Worm (Caenorhabditis elegans) whole organism, young adult: Measurements from ENCODE around the gene rpi-2.
A peak's percentile ranks its signal among the peaks of the same experiment; 100 is the strongest.

Source experiments
- D2030.7 ChIP-seq: fragments of 200-800 bp; sonication (Bioruptor generic); IDR thresholded peaks from 2 replicates; pipeline ENCODE4 v1.3.6; 2022; ENCODE audit warnings: missing genetic modification reagents, missing genetic modification characterization, missing compliant biosample characterization
- F22D6.2 ChIP-seq: sonication (generic microtip); optimal IDR thresholded peaks from 2 replicates; lab custom pipeline; 2016; ENCODE audit warnings: mild to moderate bottlenecking, missing genetic modification characterization, missing compliant biosample characterization
- F23B12.7 ChIP-seq: sonication (generic microtip); optimal IDR thresholded peaks from 2 replicates; lab custom pipeline; 2017; ENCODE audit warnings: missing genetic modification characterization, mild to moderate bottlenecking, missing compliant biosample characterization, antibody characterized with exemption, moderate library complexity; ENCODE audit not compliant: insufficient read depth
- F33H1.4 ChIP-seq: fragments of 200-800 bp; sonication (Bioruptor generic); IDR thresholded peaks from 2 replicates; pipeline ENCODE4 v1.3.6; 2022; ENCODE audit warnings: missing genetic modification reagents, missing genetic modification characterization, missing compliant biosample characterization
- F55B11.4 ChIP-seq: sonication (generic microtip); optimal IDR thresholded peaks from 2 replicates; lab custom pipeline; 2016; ENCODE audit warnings: missing compliant biosample characterization, missing genetic modification characterization, borderline replicate concordance; ENCODE audit not compliant: insufficient read depth
- K11D2.4 ChIP-seq: fragments of 200-800 bp; sonication (Bioruptor generic); IDR thresholded peaks from 2 replicates; pipeline ENCODE4 v1.3.6; 2022; ENCODE audit warnings: missing genetic modification reagents, missing genetic modification characterization, missing compliant biosample characterization
- K12H6.12 ChIP-seq: fragments of 200-800 bp; sonication (Bioruptor generic); optimal IDR thresholded peaks from 2 replicates; lab custom pipeline; 2018; ENCODE audit warnings: mild to moderate bottlenecking, missing genetic modification characterization, missing compliant biosample characterization
- Y56A3A.18 ChIP-seq: fragments of 200-800 bp; sonication (Bioruptor generic); IDR thresholded peaks from 2 replicates; pipeline ENCODE4 v1.3.6; 2022; ENCODE audit warnings: missing genetic modification reagents, missing genetic modification characterization, missing compliant biosample characterization
- Y67H2A.10 ChIP-seq: fragments of 200-800 bp; sonication (Bioruptor generic); conservative IDR thresholded peaks from 2 replicates; pipeline ENCODE4 v1.3.6; 2022; ENCODE audit warnings: missing genetic modification reagents, missing genetic modification characterization, missing compliant biosample characterization
- ZK185.1 ChIP-seq: sonication (generic microtip); optimal IDR thresholded peaks from 2 replicates; lab custom pipeline; 2016; ENCODE audit warnings: mild to moderate bottlenecking, missing genetic modification characterization, missing compliant biosample characterization; ENCODE audit not compliant: poor library complexity, severe bottlenecking
- aptf-2 ChIP-seq: fragments of 200-800 bp; sonication (Bioruptor generic); conservative IDR thresholded peaks from 2 replicates; pipeline ENCODE4 v1.3.6; 2022; ENCODE audit warnings: missing genetic modification reagents, missing genetic modification characterization, missing compliant biosample characterization
- athp-1 ChIP-seq: sonication (generic microtip); optimal IDR thresholded peaks from 2 replicates; lab custom pipeline; 2017; ENCODE audit warnings: mild to moderate bottlenecking, missing genetic modification characterization, missing compliant biosample characterization
- attf-3 ChIP-seq: fragments of 200-800 bp; sonication (Bioruptor generic); conservative IDR thresholded peaks from 2 replicates; pipeline ENCODE4 v1.3.6; 2022; ENCODE audit warnings: missing genetic modification reagents, missing genetic modification characterization, missing compliant biosample characterization
- attf-5 ChIP-seq: fragments of 200-800 bp; sonication (Bioruptor generic); optimal IDR thresholded peaks from 2 replicates; lab custom pipeline; 2018; ENCODE audit warnings: mild to moderate bottlenecking, missing genetic modification characterization, missing compliant biosample characterization
- attf-6 ChIP-seq: fragments of 200-800 bp; sonication (Bioruptor generic); IDR thresholded peaks from 2 replicates; pipeline ENCODE4 v1.3.6; 2022; ENCODE audit warnings: missing genetic modification reagents, missing genetic modification characterization, missing compliant biosample characterization
- ceh-27 ChIP-seq: fragments of 200-800 bp; sonication (Bioruptor generic); optimal IDR thresholded peaks from 2 replicates; lab custom pipeline; 2018; ENCODE audit warnings: mild to moderate bottlenecking, missing genetic modification characterization, moderate library complexity, missing compliant biosample characterization
- dox-1 ChIP-seq: fragments of 200-800 bp; sonication (Bioruptor generic); IDR thresholded peaks from 2 replicates; pipeline ENCODE4 v1.3.6; 2022; ENCODE audit warnings: missing genetic modification reagents, missing genetic modification characterization, missing compliant biosample characterization
- efl-1 ChIP-seq: fragments of 150-350 bp; optimal IDR thresholded peaks from 2 replicates; lab custom pipeline; 2014; ENCODE audit warnings: missing biosample characterization, missing genetic modification reagents, missing genetic modification characterization
- egrh-3 ChIP-seq: fragments of 200-800 bp; sonication (Bioruptor generic); IDR thresholded peaks from 2 replicates; pipeline ENCODE4 v1.3.6; 2022; ENCODE audit warnings: missing genetic modification reagents, missing genetic modification characterization, missing compliant biosample characterization
- ets-4 ChIP-seq: fragments of 200-800 bp; sonication (Bioruptor generic); optimal IDR thresholded peaks from 2 replicates; lab custom pipeline; 2018; ENCODE audit warnings: mild to moderate bottlenecking, missing genetic modification characterization, missing compliant biosample characterization
- hmg-1.2 ChIP-seq: fragments of 200-800 bp; sonication (Bioruptor generic); IDR thresholded peaks from 2 replicates; pipeline ENCODE4 v1.3.6; 2022; ENCODE audit warnings: missing genetic modification reagents, missing genetic modification characterization, missing compliant biosample characterization
- lin-26 ChIP-seq: fragments of 200-800 bp; sonication (Bioruptor generic); IDR thresholded peaks from 2 replicates; pipeline ENCODE4 v1.3.6; 2022; ENCODE audit warnings: missing genetic modification reagents, missing genetic modification characterization, missing compliant biosample characterization
- lin-35 ChIP-seq, 3 experiments: fragments of 150-350 bp in 2 of 3; sonication (generic microtip) in 1 of 3; optimal IDR thresholded peaks; 2 replicates each; lab custom pipeline; 2014 to 2018; ENCODE audit warnings: missing biosample characterization in 3 of 3, missing genetic modification characterization in 3 of 3, missing genetic modification reagents in 3 of 3
- lir-1 ChIP-seq: fragments of 200-800 bp; sonication (Bioruptor generic); conservative IDR thresholded peaks from 2 replicates; pipeline ENCODE4 v1.3.6; 2022; ENCODE audit warnings: missing genetic modification reagents, missing genetic modification characterization, missing compliant biosample characterization
- lsy-27 ChIP-seq: sonication (generic microtip); optimal IDR thresholded peaks from 2 replicates; lab custom pipeline; 2017; ENCODE audit warnings: missing genetic modification characterization, mild to moderate bottlenecking, missing compliant biosample characterization, antibody characterized with exemption, missing genotype, borderline replicate concordance; ENCODE audit not compliant: insufficient read depth
- madf-6 ChIP-seq: fragments of 200-800 bp; sonication (Bioruptor generic); IDR thresholded peaks from 2 replicates; pipeline ENCODE4 v1.3.6; 2022; ENCODE audit warnings: missing genetic modification reagents, missing genetic modification characterization, missing compliant biosample characterization
- madf-8 ChIP-seq: fragments of 200-800 bp; sonication (Bioruptor generic); conservative IDR thresholded peaks from 2 replicates; pipeline ENCODE4 v1.3.6; 2022; ENCODE audit warnings: missing genetic modification reagents, missing genetic modification characterization, missing compliant biosample characterization
- mcd-1 ChIP-seq: fragments of 200-800 bp; sonication (Bioruptor generic); IDR thresholded peaks from 2 replicates; pipeline ENCODE4 v1.3.6; 2022; ENCODE audit warnings: missing genetic modification reagents, missing genetic modification characterization, missing compliant biosample characterization
- mel-28 ChIP-seq: sonication (generic microtip); optimal IDR thresholded peaks from 2 replicates; lab custom pipeline; 2016; ENCODE audit warnings: borderline replicate concordance, mild to moderate bottlenecking, missing genetic modification characterization, missing compliant biosample characterization
- nfyb-1 ChIP-seq: fragments of 200-800 bp; sonication (Bioruptor generic); IDR thresholded peaks from 2 replicates; pipeline ENCODE4 v1.3.6; 2022; ENCODE audit warnings: missing genetic modification reagents, missing genetic modification characterization, missing compliant biosample characterization
- nhr-179 ChIP-seq: sonication (generic microtip); optimal IDR thresholded peaks from 2 replicates; lab custom pipeline; 2016; ENCODE audit warnings: mild to moderate bottlenecking, missing genetic modification characterization, missing compliant biosample characterization
- nhr-27 ChIP-seq: fragments of 200-800 bp; sonication (Bioruptor generic); optimal IDR thresholded peaks from 2 replicates; lab custom pipeline; 2018; ENCODE audit warnings: mild to moderate bottlenecking, missing genetic modification characterization, moderate library complexity, missing compliant biosample characterization
- repo-1 ChIP-seq: sonication (generic microtip); optimal IDR thresholded peaks from 2 replicates; lab custom pipeline; 2017; ENCODE audit warnings: mild to moderate bottlenecking, missing genetic modification characterization, missing compliant biosample characterization
- rpc-1 ChIP-seq, 2 experiments: fragments of 150-350 bp in 1 of 2; sonication (generic microtip) in 1 of 2; optimal IDR thresholded peaks; 2 replicates each; lab custom pipeline; 2014 to 2018; ENCODE audit warnings: missing biosample characterization in 1 of 2, missing genetic modification characterization in 1 of 2, missing genetic modification reagents in 1 of 2, missing genotype in 1 of 2
- sdz-38 ChIP-seq: sonication (generic microtip); optimal IDR thresholded peaks from 2 replicates; lab custom pipeline; 2016; ENCODE audit warnings: missing genotype, missing genetic modification characterization, missing compliant biosample characterization
- snpc-1.3 ChIP-seq: sonication (generic microtip); optimal IDR thresholded peaks from 2 replicates; lab custom pipeline; 2017; ENCODE audit warnings: missing genetic modification characterization, mild to moderate bottlenecking, missing compliant biosample characterization, antibody characterized with exemption, moderate library complexity, missing genotype, missing genetic modification reagents; ENCODE audit not compliant: insufficient read depth
- snpc-3.4 ChIP-seq: sonication (generic microtip); optimal IDR thresholded peaks from 2 replicates; lab custom pipeline; 2017; ENCODE audit warnings: missing genetic modification characterization, mild to moderate bottlenecking, missing compliant biosample characterization, antibody characterized with exemption, moderate library complexity, missing genotype, missing genetic modification reagents
- snpc-4 ChIP-seq, 5 experiments: fragments of 150-350 bp in 1 of 5; sonication (generic microtip) in 4 of 5; optimal IDR thresholded peaks; 2 replicates each; lab custom pipeline; 2014 to 2018; ENCODE audit warnings: missing genetic modification characterization in 5 of 5, missing biosample characterization in 3 of 5, antibody characterized with exemption in 2 of 5, mild to moderate bottlenecking in 2 of 5, missing compliant biosample characterization in 2 of 5, missing genotype in 2 of 5, moderate library complexity in 2 of 5, missing genetic modification reagents in 1 of 5
- tbx-9 ChIP-seq: sonication (generic microtip); optimal IDR thresholded peaks from 2 replicates; lab custom pipeline; 2016; ENCODE audit warnings: borderline replicate concordance, missing genetic modification characterization, inconsistent platforms, missing compliant biosample characterization
- tlf-1 ChIP-seq: fragments of 200-800 bp; sonication (Bioruptor generic); optimal IDR thresholded peaks from 2 replicates; lab custom pipeline; 2018; ENCODE audit warnings: mild to moderate bottlenecking, missing genetic modification characterization, missing compliant biosample characterization
- unc-130 ChIP-seq: sonication (generic microtip); optimal IDR thresholded peaks from 2 replicates; lab custom pipeline; 2016; ENCODE audit warnings: missing genetic modification reagents, missing genetic modification characterization, missing compliant biosample characterization
- xnd-1 ChIP-seq: sonication (generic microtip); optimal IDR thresholded peaks from 2 replicates; lab custom pipeline; 2016; ENCODE audit warnings: missing genotype, missing genetic modification reagents, missing genetic modification characterization, missing compliant biosample characterization
- zfh-2 ChIP-seq: fragments of 200-800 bp; sonication (Bioruptor generic); conservative IDR thresholded peaks from 2 replicates; pipeline ENCODE4 v1.3.6; 2022; ENCODE audit warnings: missing genetic modification reagents, missing genetic modification characterization, missing compliant biosample characterization
- ztf-25 ChIP-seq: fragments of 200-800 bp; sonication (Bioruptor generic); IDR thresholded peaks from 2 replicates; pipeline ENCODE4 v1.3.6; 2022; ENCODE audit warnings: missing genetic modification reagents, missing genetic modification characterization, missing compliant biosample characterization
- ztf-26 ChIP-seq: sonication (generic microtip); optimal IDR thresholded peaks from 2 replicates; lab custom pipeline; 2017; ENCODE audit warnings: missing genetic modification characterization, missing compliant biosample characterization
- ztf-6 ChIP-seq: fragments of 200-800 bp; sonication (Bioruptor generic); IDR thresholded peaks from 2 replicates; pipeline ENCODE4 v1.3.6; 2022; ENCODE audit warnings: missing genetic modification reagents, missing genetic modification characterization, missing compliant biosample characterization

Gene rpi-2

ce11 chrIV:1738324-1738730, 27.3 kb downstream of the rpi-2 start (continued):
- peak; percentile 79 for TF ChIP-seq zfh-2
- TF ChIP-seq F33H1.4 (GFP tag; lab: Robert Waterston, UW): peak; percentile 85
- TF ChIP-seq mcd-1 (GFP tag; lab: Robert Waterston, UW): peak; percentile 95
- no peak for TF ChIP-seq ets-4 (GFP tag; lab: Kevin White, UChicago)
- TF ChIP-seq F23B12.7 (tag; lab: Kevin White, UChicago): no peak
- peak; percentile 40 for TF ChIP-seq attf-5 (GFP tag; lab: Kevin White, UChicago)
- TF ChIP-seq attf-3 (GFP tag; lab: Robert Waterston, UW): peak; percentile 71
- peak; percentile 94 for TF ChIP-seq xnd-1
- TF ChIP-seq dox-1 (GFP tag; lab: Robert Waterston, UW): no peak; the same call in none of the 2 replicates
- peak; percentile 50; the same call in 1 of the 2 replicates for TF ChIP-seq hmg-1.2 (GFP tag; lab: Robert Waterston, UW)
- TF ChIP-seq Y67H2A.10: no peak
- 0 out of 2 replicates have a peak, but pooled peaks have one; percentile 42 for TF ChIP-seq lin-26 (GFP tag; lab: Robert Waterston, UW)
- no peak for TF ChIP-seq mel-28 (tag; lab: Kevin White, UChicago)
- no peak for TF ChIP-seq Y56A3A.18 (GFP tag; lab: Robert Waterston, UW)
- TF ChIP-seq athp-1 (tag; lab: Kevin White, UChicago): peak; percentile 63
- no peak for TF ChIP-seq nhr-179 (tag; lab: Kevin White, UChicago)
- no peak for TF ChIP-seq nhr-27 (tag; lab: Kevin White, UChicago)
- TF ChIP-seq F55B11.4 (tag; lab: Kevin White, UChicago): no peak
- peak; percentile 80 for TF ChIP-seq madf-8 (GFP tag; lab: Robert Waterston, UW)
- peak; percentile 6 for TF ChIP-seq ceh-27 (GFP tag; lab: Kevin White, UChicago)
- no peak for TF ChIP-seq K11D2.4
- peak; percentile 50 for TF ChIP-seq repo-1
- no peak for TF ChIP-seq lir-1 (GFP tag; lab: Robert Waterston, UW)
- peak; percentile 38 for TF ChIP-seq unc-130
- no peak for TF ChIP-seq aptf-2
- peak; percentile 81 for TF ChIP-seq D2030.7 (GFP tag; lab: Robert Waterston, UW)
- TF ChIP-seq rpc-1 (optimal IDR thresholded peaks at IDR 0.05; lab: Kevin White, UChicago): no peak
- TF ChIP-seq rpc-1 (tag; optimal IDR thresholded peaks at IDR 0.05; lab: Kevin White, UChicago): no peak
- no peak for TF ChIP-seq ZK185.1
- peak; percentile 77 for TF ChIP-seq tlf-1 (GFP tag; lab: Kevin White, UChicago)
- TF ChIP-seq nfyb-1 (GFP tag; lab: Robert Waterston, UW): 0 out of 2 replicates have a peak, but pooled peaks have one; percentile 56
- no peak for TF ChIP-seq lsy-27 (tag; lab: Kevin White, UChicago)
- peak; percentile 93 for TF ChIP-seq madf-6 (GFP tag; lab: Robert Waterston, UW)
- peak; percentile 88 for TF ChIP-seq efl-1 (GFP tag; lab: Kevin White, UChicago)
- TF ChIP-seq snpc-4 (GFP tag; optimal IDR thresholded peaks at IDR 0.05; lab: Kevin White, UChicago): no peak
- TF ChIP-seq snpc-4 (tag; optimal IDR thresholded peaks at IDR 0.05; lab: Kevin White, UChicago): peak in 2 of 4 experiments; percentile 13 to 52
- no peak for TF ChIP-seq attf-6
- TF ChIP-seq snpc-3.4 (tag; lab: Kevin White, UChicago): peak; percentile 25
- TF ChIP-seq ztf-25 (GFP tag; lab: Robert Waterston, UW): no peak
- TF ChIP-seq sdz-38 (tag; lab: Kevin White, UChicago): no peak
- peak in 1 of 3 experiments; percentile 61 for TF ChIP-seq lin-35 (GFP tag; optimal IDR thresholded peaks at IDR 0.05; lab: Kevin White, UChicago)
- no peak for TF ChIP-seq ztf-26
- peak; percentile 46 for TF ChIP-seq snpc-1.3 (tag; lab: Kevin White, UChicago)
- TF ChIP-seq K12H6.12 (tag; lab: Kevin White, UChicago): no peak
- TF ChIP-seq egrh-3 (GFP tag; lab: Robert Waterston, UW): peak; percentile 86
- TF ChIP-seq F22D6.2 (tag; lab: Kevin White, UChicago): no peak
- peak; percentile 10; the same call in 1 of the 2 replicates for TF ChIP-seq ztf-6 (GFP tag; lab: Robert Waterston, UW)
- no peak for TF ChIP-seq tbx-9 (tag; lab: Kevin White, UChicago)
